Fruit fly (Drosophila melanogaster) whole organism, wandering third instar larva: ENCODE measurements around the gene ckd.

Source experiments
- Abd-B ChIP-seq: fragments of >200 bp; optimal IDR thresholded peaks from 2 replicates; lab custom pipeline; 2017; ENCODE audit warnings: missing biosample characterization, missing genetic modification characterization
- CG32264 ChIP-seq: fragments of 200-800 bp; sonication (Bioruptor generic); optimal IDR thresholded peaks from 2 replicates; lab custom pipeline; 2016; ENCODE audit warnings: missing biosample characterization, missing genetic modification characterization
- CG9705 ChIP-seq: fragments of 200-800 bp; sonication (Bioruptor generic); optimal IDR thresholded peaks from 2 replicates; lab custom pipeline; 2018; ENCODE audit warnings: missing biosample characterization, mild to moderate bottlenecking, missing genetic modification characterization
- CrebA ChIP-seq: fragments of 200-800 bp; sonication (Bioruptor generic); optimal IDR thresholded peaks from 2 replicates; lab custom pipeline; 2016; ENCODE audit warnings: missing biosample characterization, mild to moderate bottlenecking, missing genetic modification characterization, borderline replicate concordance
- Dfd ChIP-seq: fragments of >200 bp; optimal IDR thresholded peaks from 2 replicates; lab custom pipeline; 2017; ENCODE audit warnings: missing biosample characterization, missing genetic modification characterization
- Dif ChIP-seq: fragments of 200-275, 200-300 bp; sonication (Bioruptor generic); optimal IDR thresholded peaks from 2 replicates; lab custom pipeline; 2018; ENCODE audit warnings: missing biosample characterization, missing genetic modification characterization; ENCODE audit not compliant: partially characterized antibody
- GATAd ChIP-seq: sonication (Bioruptor generic); optimal IDR thresholded peaks from 2 replicates; lab custom pipeline; 2016; ENCODE audit warnings: missing biosample characterization, missing genetic modification characterization
- HLH106 ChIP-seq: fragments of 200-800 bp; optimal IDR thresholded peaks from 3 replicates; lab custom pipeline; 2019; ENCODE audit warnings: missing biosample characterization, mild to moderate bottlenecking, missing genetic modification characterization, moderate library complexity
- Hnf4 ChIP-seq: fragments of 200-800 bp; sonication (Bioruptor generic); optimal IDR thresholded peaks from 2 replicates; lab custom pipeline; 2016; ENCODE audit warnings: missing biosample characterization, mild to moderate bottlenecking, missing genetic modification characterization
- Hr78 ChIP-seq: fragments of >200 bp; optimal IDR thresholded peaks from 2 replicates; lab custom pipeline; 2017; ENCODE audit warnings: missing biosample characterization, missing genetic modification characterization
- Hr83 ChIP-seq: fragments of 200-300 bp; sonication (Bioruptor generic); optimal IDR thresholded peaks from 2 replicates; lab custom pipeline; 2016; ENCODE audit warnings: missing biosample characterization, mild to moderate bottlenecking, missing genetic modification characterization, moderate library complexity; ENCODE audit not compliant: poor library complexity, severe bottlenecking
- Jra ChIP-seq: sonication (Bioruptor generic); optimal IDR thresholded peaks from 2 replicates; lab custom pipeline; 2016; ENCODE audit warnings: missing biosample characterization, missing genetic modification characterization
- Mio ChIP-seq: sonication (Bioruptor generic); optimal IDR thresholded peaks from 2 replicates; lab custom pipeline; 2016; ENCODE audit warnings: missing biosample characterization, missing genetic modification characterization
- Myc ChIP-seq: fragments of >200 bp; optimal IDR thresholded peaks from 2 replicates; lab custom pipeline; 2017
- N ChIP-seq: fragments of >200 bp; optimal IDR thresholded peaks from 2 replicates; lab custom pipeline; 2018; ENCODE audit warnings: missing biosample characterization, missing external identifiers, missing genetic modification characterization
- OdsH ChIP-seq: fragments of 200-800 bp; sonication (Bioruptor generic); optimal IDR thresholded peaks from 2 replicates; lab custom pipeline; 2016; ENCODE audit warnings: missing biosample characterization, mild to moderate bottlenecking, missing genetic modification characterization
- Rel ChIP-seq, 2 experiments: fragments of 200-800 bp; sonication (Bioruptor generic) in 1 of 2; optimal IDR thresholded peaks; 2 replicates in 1 of 2; 3 replicates in 1 of 2; lab custom pipeline; 2016 to 2019; ENCODE audit warnings: mild to moderate bottlenecking in 2 of 2, missing biosample characterization in 2 of 2, missing genetic modification characterization in 2 of 2, moderate library complexity in 1 of 2
- Sp1 ChIP-seq: fragments of 200-800 bp; sonication (Bioruptor generic); optimal IDR thresholded peaks from 3 replicates; lab custom pipeline; 2019; ENCODE audit warnings: missing biosample characterization, mild to moderate bottlenecking, missing genetic modification characterization, moderate library complexity
- Vsx2 ChIP-seq: fragments of 200-300, 225-300 bp; sonication (Bioruptor generic); optimal IDR thresholded peaks from 2 replicates; lab custom pipeline; 2018; ENCODE audit warnings: missing biosample characterization, missing genetic modification characterization; ENCODE audit not compliant: partially characterized antibody
- br ChIP-seq: fragments of 200-800 bp; sonication (Bioruptor generic); optimal IDR thresholded peaks from 2 replicates; lab custom pipeline; 2016; ENCODE audit warnings: missing biosample characterization, missing genetic modification characterization
- brk ChIP-seq: fragments of 200-800 bp; sonication (Bioruptor generic); optimal IDR thresholded peaks from 2 replicates; lab custom pipeline; 2016; ENCODE audit warnings: missing biosample characterization, mild to moderate bottlenecking, missing genetic modification characterization
- dl ChIP-seq, 2 experiments: fragments of 175-275, 200-275 bp in 1 of 2; fragments of 200-275 bp in 1 of 2; sonication (Bioruptor generic); optimal IDR thresholded peaks; lab custom pipeline; 2018; ENCODE audit warnings: mild to moderate bottlenecking in 2 of 2, missing biosample characterization in 2 of 2, missing genetic modification characterization in 2 of 2, moderate library complexity in 2 of 2; ENCODE audit not compliant: partially characterized antibody in 2 of 2, insufficient read depth in 1 of 2
- dmrt93B ChIP-seq: fragments of 200-800 bp; sonication (Bioruptor generic); optimal IDR thresholded peaks from 2 replicates; lab custom pipeline; 2018; ENCODE audit warnings: missing biosample characterization, mild to moderate bottlenecking, missing genetic modification characterization
- dsf ChIP-seq: sonication (Bioruptor generic); optimal IDR thresholded peaks from 2 replicates; lab custom pipeline; 2016; ENCODE audit warnings: missing biosample characterization, missing genetic modification characterization, borderline replicate concordance
- ey ChIP-seq: fragments of 200-800 bp; sonication (Bioruptor generic); optimal IDR thresholded peaks from 2 replicates; lab custom pipeline; 2016; ENCODE audit warnings: missing biosample characterization, missing genetic modification characterization
- foxo ChIP-seq, 2 experiments: fragments of 200-800 bp; sonication (Bioruptor generic); optimal IDR thresholded peaks; 2 replicates in 1 of 2; 3 replicates in 1 of 2; lab custom pipeline; 2016 to 2017; ENCODE audit warnings: missing biosample characterization in 2 of 2, missing genetic modification characterization in 2 of 2
- fru ChIP-seq: fragments of 200-800 bp; sonication (Bioruptor generic); optimal IDR thresholded peaks from 3 replicates; lab custom pipeline; 2016; ENCODE audit warnings: missing biosample characterization, mild to moderate bottlenecking, missing genetic modification characterization
- h ChIP-seq: fragments of 200-800 bp; sonication (Bioruptor generic); optimal IDR thresholded peaks from 3 replicates; lab custom pipeline; 2016; ENCODE audit warnings: missing biosample characterization, mild to moderate bottlenecking, missing genetic modification characterization
- jim ChIP-seq: fragments of 175-275, 200-325 bp; sonication (Bioruptor generic); optimal IDR thresholded peaks from 2 replicates; lab custom pipeline; 2016; ENCODE audit warnings: missing biosample characterization, mild to moderate bottlenecking, missing genetic modification characterization
- lola ChIP-seq: fragments of >200 bp; optimal IDR thresholded peaks from 2 replicates; lab custom pipeline; 2017; ENCODE audit warnings: missing biosample characterization, missing genetic modification characterization
- pan ChIP-seq: fragments of >200 bp; optimal IDR thresholded peaks from 2 replicates; lab custom pipeline; 2017
- psq ChIP-seq: fragments of 200-800 bp; sonication (Bioruptor generic); optimal IDR thresholded peaks from 3 replicates; lab custom pipeline; 2017; ENCODE audit warnings: missing biosample characterization, mild to moderate bottlenecking, missing genetic modification characterization, moderate library complexity
- rgr ChIP-seq: fragments of 200-800 bp; sonication (Bioruptor generic); optimal IDR thresholded peaks from 3 replicates; lab custom pipeline; 2016; ENCODE audit warnings: missing biosample characterization, mild to moderate bottlenecking, missing genetic modification characterization
- sage ChIP-seq: fragments of 200-800 bp; sonication (Bioruptor generic); optimal IDR thresholded peaks from 2 replicates; lab custom pipeline; 2016; ENCODE audit warnings: missing biosample characterization, mild to moderate bottlenecking, missing genetic modification characterization
- sv ChIP-seq: fragments of 200-800 bp; sonication (Bioruptor generic); optimal IDR thresholded peaks from 3 replicates; lab custom pipeline; 2016; ENCODE audit warnings: missing biosample characterization, missing genetic modification characterization
- tai ChIP-seq: sonication (Bioruptor generic); optimal IDR thresholded peaks from 2 replicates; lab custom pipeline; 2016; ENCODE audit warnings: missing biosample characterization, missing genetic modification characterization
- usp ChIP-seq: fragments of >200 bp; optimal IDR thresholded peaks from 2 replicates; lab custom pipeline; 2017; ENCODE audit warnings: missing biosample characterization, missing genetic modification characterization
- woc ChIP-seq: sonication (Bioruptor generic); optimal IDR thresholded peaks from 2 replicates; lab custom pipeline; 2016; ENCODE audit warnings: missing biosample characterization, mild to moderate bottlenecking, missing genetic modification characterization

The ckd gene

dm6 chr3L:3251659-3252490 is 5.8 kb upstream of the ckd start:
- TF ChIP-seq sage (GFP tag; lab: Kevin White, UChicago) (no peak), Rel (GFP tag; optimal IDR thresholded peaks at IDR 0.05; lab: Kevin White, UChicago) (no peak), Rel (tag; optimal IDR thresholded peaks at IDR 0.05; lab: Kevin White, UChicago) (peak; percentile 29), Mio (GFP tag; lab: Kevin White, UChicago) (no peak), ey (GFP tag; lab: Kevin White, UChicago) (no peak), h (GFP tag; lab: Kevin White, UChicago) (peak; percentile 27), CG9705 (GFP tag; lab: Kevin White, UChicago) (no peak), Hnf4 (GFP tag; lab: Kevin White, UChicago) (peak; percentile 70), fru (GFP tag; lab: Kevin White, UChicago) (peak; percentile 26), tai (GFP tag; lab: Kevin White, UChicago) (peak; percentile 29), HLH106 (tag; lab: Kevin White, UChicago) (no peak), Vsx2 (GFP tag; lab: Kevin White, UChicago) (peak; percentile 24), sv (GFP tag; lab: Kevin White, UChicago) (no peak), br (GFP tag; lab: Kevin White, UChicago) (peak; percentile 35), N (no peak), pan (lab: Kevin White, UChicago) (no peak), Hr83 (peak; percentile 18), brk (peak; percentile 79), CG32264 (GFP tag; lab: Kevin White, UChicago) (no peak), foxo (GFP tag; optimal IDR thresholded peaks at IDR 0.05; lab: Kevin White, UChicago) (no peak), woc (GFP tag; lab: Kevin White, UChicago) (peak; percentile 26), Dif (GFP tag; lab: Kevin White, UChicago) (no peak), psq (peak; percentile 74), Abd-B (no peak), CrebA (GFP tag; lab: Kevin White, UChicago) (peak; percentile 62), OdsH (no peak), Sp1 (GFP tag; lab: Kevin White, UChicago) (no peak), lola (GFP tag; lab: Kevin White, UChicago) (no peak), Hr78 (GFP tag; lab: Kevin White, UChicago) (no peak), GATAd (GFP tag; lab: Kevin White, UChicago) (peak; percentile 16), usp (no peak), jim (GFP tag; lab: Kevin White, UChicago) (no peak), Dfd (no peak), dsf (GFP tag; lab: Kevin White, UChicago) (peak; percentile 40), rgr (peak; percentile 1), dl (GFP tag; optimal IDR thresholded peaks at IDR 0.05; lab: Kevin White, UChicago; ENCODE audit: insufficient read depth in 1 of 2, partially characterized antibody in 2 of 2) (no peak), dmrt93B (GFP tag; lab: Kevin White, UChicago) (no peak), Myc (no peak), Jra (peak; percentile 41)

dm6 chr3L:3252884-3253283 is 4.8 kb upstream of the ckd start:
- TF ChIP-seq Myc: no peak
- TF ChIP-seq rgr: no peak
- no peak for TF ChIP-seq pan (lab: Kevin White, UChicago)
- TF ChIP-seq br (GFP tag; lab: Kevin White, UChicago): no peak
- no peak for TF ChIP-seq woc (GFP tag; lab: Kevin White, UChicago)
- no peak for TF ChIP-seq Rel (GFP tag; optimal IDR thresholded peaks at IDR 0.05; lab: Kevin White, UChicago)
- no peak for TF ChIP-seq Rel (tag; optimal IDR thresholded peaks at IDR 0.05; lab: Kevin White, UChicago)
- no peak for TF ChIP-seq sv (GFP tag; lab: Kevin White, UChicago)
- no peak for TF ChIP-seq ey (GFP tag; lab: Kevin White, UChicago)
- TF ChIP-seq Mio (GFP tag; lab: Kevin White, UChicago): no peak
- no peak for TF ChIP-seq dsf (GFP tag; lab: Kevin White, UChicago)
- no peak for TF ChIP-seq tai (GFP tag; lab: Kevin White, UChicago)
- no peak for TF ChIP-seq Vsx2 (GFP tag; lab: Kevin White, UChicago)
- TF ChIP-seq Abd-B: no peak
- no peak for TF ChIP-seq N
- no peak for TF ChIP-seq Hnf4 (GFP tag; lab: Kevin White, UChicago)
